Fruit fly (Drosophila melanogaster): ENCODE data around the gene Cdc50.

Cdc50 gene

DNA sequence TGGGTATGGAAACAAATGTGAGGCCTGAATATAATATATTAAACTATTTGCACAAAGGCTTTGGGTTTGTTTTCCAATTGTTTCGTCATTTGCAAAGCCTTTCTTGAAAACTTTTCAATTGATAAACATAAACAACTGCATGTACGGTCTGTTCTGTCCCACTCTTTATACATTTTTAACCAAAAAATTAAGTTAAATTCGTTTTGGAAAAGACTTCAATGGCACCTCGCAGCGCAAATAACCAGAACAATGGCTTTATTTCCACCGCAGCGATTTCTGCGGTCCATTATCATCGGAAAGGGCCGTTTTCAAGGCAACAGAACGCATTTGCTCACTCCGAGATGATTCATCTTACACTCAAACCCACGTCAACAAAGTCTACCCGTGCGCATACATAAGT, 20.2 kb downstream of the Cdc50 start:
- no peak for TF ChIP-seq noc (tag; optimal IDR thresholded peaks at IDR 0.05)

DNA sequence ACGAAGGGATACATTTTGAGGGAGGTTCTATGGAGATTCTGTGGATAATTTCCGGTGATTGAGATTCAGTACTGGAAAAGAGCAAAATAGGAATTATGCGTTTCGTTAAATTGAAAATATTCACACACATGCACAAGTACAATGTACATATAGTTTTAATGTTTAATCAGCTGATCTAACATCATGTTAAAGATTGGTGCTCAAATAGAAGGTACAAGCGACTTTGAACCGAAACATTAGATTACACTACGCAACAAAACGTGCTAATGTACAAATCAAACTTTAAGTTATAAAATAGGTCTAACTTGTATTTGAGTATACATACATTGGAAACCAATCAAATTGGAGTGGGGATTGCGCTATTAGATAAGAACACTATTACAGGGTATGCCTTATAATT, 21.0 kb downstream of the Cdc50 start:
- no peak for TF ChIP-seq noc (tag; optimal IDR thresholded peaks at IDR 0.05)

DNA sequence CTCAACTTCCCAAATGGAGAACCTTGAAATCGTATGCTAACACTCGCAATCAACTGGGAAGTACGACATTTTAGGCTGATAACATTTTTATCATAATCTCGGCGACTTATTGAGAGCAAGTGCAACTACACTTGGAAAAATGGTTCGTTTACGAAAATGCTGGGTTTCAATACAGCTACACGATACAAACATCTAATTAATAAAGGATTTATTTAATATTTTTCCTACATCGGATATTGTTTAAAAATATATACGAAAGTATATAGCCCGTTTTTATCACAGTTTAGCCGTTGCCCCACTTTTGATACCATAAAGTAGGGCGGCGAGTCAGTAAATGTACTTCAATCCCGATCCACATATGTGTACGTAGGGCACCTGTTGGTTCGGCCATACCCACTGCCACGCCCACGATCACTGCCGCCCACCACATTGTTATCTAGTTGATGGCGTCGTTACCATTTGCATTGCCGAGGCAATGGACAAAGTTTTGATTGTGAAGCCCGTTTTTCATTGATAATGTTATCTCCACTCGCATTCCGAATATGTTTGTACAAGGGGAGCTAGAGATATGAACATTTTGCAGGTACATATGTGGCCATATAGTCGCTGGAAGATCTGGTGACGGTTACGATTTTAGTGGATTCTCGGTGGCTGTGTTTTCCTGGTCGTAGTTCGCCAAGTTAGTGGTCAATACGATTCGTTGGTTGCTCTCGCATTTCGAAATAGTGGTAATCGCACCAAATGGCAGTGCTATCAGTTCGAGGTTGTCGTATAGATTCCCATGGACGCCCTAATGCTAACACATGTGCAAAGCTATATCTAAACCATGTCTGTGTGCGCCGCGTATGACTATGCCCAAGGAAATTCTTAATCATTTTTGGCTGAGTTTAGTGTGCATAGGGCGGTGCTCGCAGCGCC, 26.4 kb downstream of the Cdc50 start, which contains the start of gene Traf-like:
Gene Traf-like (plus strand): TSS at position 596 of the 918 bp plus-strand sequence.
- peak; percentile 48 for TF ChIP-seq noc (tag; optimal IDR thresholded peaks at IDR 0.05)

DNA sequence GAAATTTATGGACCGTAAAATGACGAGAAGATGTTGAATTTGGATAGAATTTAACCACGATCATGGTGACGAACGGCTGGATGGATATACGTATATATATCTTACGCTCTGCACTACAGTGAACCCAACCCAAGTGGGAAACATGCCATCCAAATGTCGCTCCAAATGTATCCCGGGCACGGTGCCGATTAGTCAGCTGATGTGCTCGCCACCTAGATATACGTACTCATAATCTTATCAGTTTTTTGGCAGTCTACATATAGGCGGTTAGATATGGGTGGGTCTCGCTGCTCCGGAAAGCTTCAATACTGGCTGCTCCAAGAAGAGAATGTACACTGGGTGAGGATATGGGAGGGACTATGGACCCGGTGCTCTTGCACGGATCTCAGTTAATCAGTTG, 35.0 kb downstream of the Cdc50 start:
- TF ChIP-seq noc (tag; optimal IDR thresholded peaks at IDR 0.05), result no peak

DNA sequence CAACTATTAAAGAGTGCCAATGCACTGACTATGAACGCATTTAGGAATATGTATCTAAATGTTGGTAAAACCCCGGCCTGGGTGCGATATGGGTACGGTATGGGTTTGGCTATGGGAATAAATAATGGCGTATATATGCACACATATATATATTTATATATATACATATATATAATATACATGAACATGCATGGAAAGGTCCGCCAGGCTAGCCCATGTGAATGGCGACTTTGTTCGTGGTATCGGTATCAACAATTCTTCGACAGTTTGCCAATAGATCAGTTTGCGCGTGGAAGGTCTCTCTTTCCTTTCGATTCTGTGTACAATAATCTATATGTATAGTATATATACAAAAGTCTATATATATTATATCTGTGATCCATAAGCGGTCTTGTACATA, 35.9 kb downstream of the Cdc50 start, which contains the start of gene CG4301:
Gene CG4301 (plus strand): TSS at position 301 of the 400 bp plus-strand sequence.
- TF ChIP-seq noc (tag; optimal IDR thresholded peaks at IDR 0.05), result no peak

DNA sequence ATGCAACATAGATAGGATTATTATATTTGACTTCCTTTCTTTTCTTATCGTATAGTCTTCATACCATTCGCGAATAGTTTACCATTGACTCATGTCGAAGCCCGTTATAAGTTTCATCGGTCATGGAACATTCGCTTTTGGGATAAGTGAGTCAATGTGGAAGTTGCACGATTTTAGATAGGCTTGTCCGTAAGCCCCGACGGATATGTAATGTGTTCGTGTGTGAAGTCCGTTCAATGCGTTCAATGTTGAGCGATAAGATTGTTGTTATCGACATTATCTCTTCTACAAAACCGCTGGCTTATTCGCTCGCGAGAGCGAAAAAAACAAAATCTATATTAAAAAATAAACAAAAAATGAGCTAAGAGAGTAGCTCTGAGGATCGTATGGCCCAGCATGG, 36.3 kb downstream of the Cdc50 start, which contains the start of gene CG9981:
Gene CG9981 (minus strand): TSS at position 320 of the 400 bp plus-strand sequence.
- TF ChIP-seq noc (tag; optimal IDR thresholded peaks at IDR 0.05), result no peak

DNA sequence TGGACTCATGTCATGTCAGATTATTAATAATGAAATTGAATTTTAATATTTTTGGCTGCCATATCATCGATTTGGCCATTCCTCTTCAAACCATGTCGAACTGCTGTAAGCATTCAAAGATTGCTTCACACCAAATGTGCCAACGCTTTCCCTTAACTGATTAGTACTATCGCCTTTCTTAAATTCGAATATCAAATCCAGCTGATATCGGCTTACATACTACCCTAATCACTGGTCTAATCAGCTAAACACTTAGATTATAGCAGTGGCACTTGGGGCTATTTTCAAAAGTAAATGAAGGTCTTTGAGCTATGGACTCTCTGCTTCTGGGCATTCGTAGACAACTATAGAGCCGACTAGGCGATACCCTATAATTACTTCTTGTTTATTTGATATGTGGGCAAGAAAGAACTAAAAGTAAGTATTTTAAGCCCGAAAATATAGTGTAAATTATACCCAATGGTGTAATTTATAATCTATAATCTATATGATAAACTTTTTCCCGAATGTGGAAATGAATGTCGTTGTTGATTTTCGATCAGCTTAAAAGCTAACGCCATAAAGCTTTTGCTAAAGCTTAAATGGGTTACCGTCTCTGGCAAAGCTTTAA, 37.2 kb downstream of the Cdc50 start:
- peak; percentile 86 for TF ChIP-seq noc (tag; optimal IDR thresholded peaks at IDR 0.05)

DNA sequence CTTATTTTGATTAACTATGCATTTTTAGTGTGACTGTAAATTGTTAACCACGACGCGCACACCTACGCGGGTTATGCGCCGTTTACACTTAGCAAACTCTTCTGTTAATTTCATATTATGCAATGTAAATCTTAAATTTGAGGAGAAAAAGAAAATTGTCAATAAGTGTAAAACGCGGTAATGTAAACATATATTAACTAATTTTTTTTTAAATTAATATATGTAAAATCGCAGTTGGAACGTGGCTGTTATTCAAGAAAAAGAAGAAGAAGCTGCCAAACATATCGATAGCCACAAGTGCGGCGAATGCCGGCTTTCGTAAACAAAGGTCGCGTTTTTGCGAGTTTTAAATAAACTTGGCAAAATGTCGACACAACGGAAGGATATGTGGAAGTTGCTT, 49.7 kb downstream of the Cdc50 start, which contains the start of the genes TH1 and mei-41:
Gene TH1 (minus strand): TSS at position 42 of the 400 bp plus-strand sequence.
Gene mei-41 (plus strand): TSS at position 302 of the 400 bp plus-strand sequence.
- TF ChIP-seq noc (tag; optimal IDR thresholded peaks at IDR 0.05), result no peak
